Worm (Caenorhabditis elegans): ENCODE data around the gene acdh-11.

DNA sequence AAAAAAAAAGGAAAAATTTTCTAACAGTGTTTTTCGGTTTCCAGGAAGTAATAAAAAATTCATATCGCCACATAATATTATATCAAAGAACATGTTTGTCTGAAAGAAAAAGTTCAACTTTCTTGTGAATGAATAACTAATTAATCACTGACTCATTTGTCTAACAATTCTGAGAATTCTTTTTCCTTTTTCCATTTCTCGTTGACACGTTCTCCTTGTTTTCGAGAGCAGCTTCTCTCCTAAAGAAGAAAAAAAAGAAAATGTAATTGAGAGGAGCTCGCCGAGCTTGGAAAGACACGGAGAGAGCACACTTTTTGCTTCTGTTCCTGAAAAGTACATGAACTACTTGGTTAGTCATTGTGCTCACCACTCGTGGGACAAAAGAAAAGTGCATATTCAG lies 42.1 kb downstream of the acdh-11 start:
- TF ChIP-seq dao-5 (tag; optimal IDR thresholded peaks at IDR 0.05) (no peak), him-1 (tag; optimal IDR thresholded peaks at IDR 0.05) (no peak)
